Worm (Caenorhabditis elegans): ENCODE results near the gene C33D3.4.

ce11 chrX:10521313-10521712 lies 32.5 kb downstream of the C33D3.4 start, which contains the start of gene F14F3.4:
- TF ChIP-seq pqm-1 (tag; optimal IDR thresholded peaks at IDR 0.05) (no peak), ceh-16 (tag; optimal IDR thresholded peaks at IDR 0.05) (no peak), nhr-43 (tag; optimal IDR thresholded peaks at IDR 0.05; ENCODE audit: poor library complexity, severe bottlenecking) (no peak), ceh-28 (tag; optimal IDR thresholded peaks at IDR 0.05) (no peak)

Measured in whole organism, L3 larva.